Fruit fly (Drosophila melanogaster): ENCODE measurements around the gene Klc.

Klc gene

DNA sequence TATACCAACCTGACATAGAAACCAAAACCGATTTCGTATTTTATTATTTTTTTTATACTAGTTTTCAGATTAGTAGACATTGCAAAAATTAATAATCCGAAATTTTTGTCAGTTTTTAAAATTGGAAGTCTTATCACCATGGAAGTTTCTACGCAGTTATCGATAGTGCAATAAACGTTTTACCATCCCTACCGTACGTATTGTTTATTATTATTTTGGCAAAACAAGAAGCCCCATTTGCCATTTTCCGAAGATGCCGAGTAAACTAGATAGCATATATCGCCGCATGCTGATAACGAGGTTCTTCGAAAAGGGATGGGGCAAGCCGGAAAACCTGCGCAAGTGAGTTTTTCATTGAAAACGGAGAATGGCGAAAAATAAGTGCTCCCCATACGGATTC is 8.2 kb downstream of the Klc start, which contains the start of gene CG32112:
TSS of gene CG32112 (plus strand) at position 111 of the 400 bp plus-strand sequence.
- TF ChIP-seq MESR4 (GFP tag; optimal IDR thresholded peaks at IDR 0.05) (peak; percentile 47), Dbx (GFP tag; IDR thresholded peaks at IDR 0.05) (0 out of 3 replicates have a peak, but pooled peaks have one; percentile 7), Opbp (GFP tag; IDR thresholded peaks at IDR 0.05; ENCODE audit: partially characterized antibody) (peak; percentile 58; the same call in 1 of the 3 replicates), CG34224 (GFP tag; IDR thresholded peaks at IDR 0.05; ENCODE audit: partially characterized antibody) (peak; percentile 76), fd102C (GFP tag; optimal IDR thresholded peaks at IDR 0.05) (no peak), E2f1 (GFP tag; IDR thresholded peaks at IDR 0.05) (no peak), CG14860 (GFP tag; IDR thresholded peaks at IDR 0.05; ENCODE audit: partially characterized antibody) (peak; percentile 54; the same call in 2 of the 3 replicates), Lhr (GFP tag; optimal IDR thresholded peaks at IDR 0.05) (no peak), pzg (GFP tag; optimal IDR thresholded peaks at IDR 0.05) (peak; percentile 54), wek (GFP tag; optimal IDR thresholded peaks at IDR 0.05) (no peak), D19A (tag; optimal IDR thresholded peaks at IDR 0.05) (peak; percentile 13), CG6765 (GFP tag; optimal IDR thresholded peaks at IDR 0.05) (no peak), E2f2 (GFP tag; IDR thresholded peaks at IDR 0.05) (peak; percentile 72), CG1603 (tag; optimal IDR thresholded peaks at IDR 0.05) (peak; percentile 71), Hsf (GFP tag; optimal IDR thresholded peaks at IDR 0.05) (peak; percentile 17), CG30403 (GFP tag; optimal IDR thresholded peaks at IDR 0.05) (peak; percentile 9), Ets97D (GFP tag; optimal IDR thresholded peaks at IDR 0.05) (peak; percentile 26), CG34422 (GFP tag; IDR thresholded peaks at IDR 0.05) (peak; percentile 59; the same call in 1 of the 3 replicates), Scr (GFP tag; IDR thresholded peaks at IDR 0.05; ENCODE audit: partially characterized antibody) (peak; percentile 82), unc-4 (GFP tag; IDR thresholded peaks at IDR 0.05; ENCODE audit: partially characterized antibody) (peak; percentile 74), Pdp1 (GFP tag; optimal IDR thresholded peaks at IDR 0.05) (peak in 1 of 2 experiments; percentile 94), da (GFP tag; optimal IDR thresholded peaks at IDR 0.05) (no peak), CG13123 (GFP tag; optimal IDR thresholded peaks at IDR 0.05) (peak; percentile 5), sens (GFP tag) (peak; percentile 81), Chrac-16 (GFP tag; optimal IDR thresholded peaks at IDR 0.05) (peak; percentile 20), knrl (GFP tag; IDR thresholded peaks at IDR 0.05; ENCODE audit: partially characterized antibody) (peak; percentile 68; the same call in 2 of the 3 replicates), GATAe (GFP tag; conservative IDR thresholded peaks at IDR 0.05) (no peak), hbn (GFP tag; IDR thresholded peaks at IDR 0.05; ENCODE audit: partially characterized antibody) (peak; percentile 66), exex (tag; optimal IDR thresholded peaks at IDR 0.05) (peak; percentile 17), vnd (GFP tag; IDR thresholded peaks at IDR 0.05; ENCODE audit: partially characterized antibody) (peak; percentile 45; the same call in 1 of the 3 replicates), CG30020 (tag; optimal IDR thresholded peaks at IDR 0.05) (peak; percentile 93), CG17359 (tag; optimal IDR thresholded peaks at IDR 0.05) (no peak), trem (tag; optimal IDR thresholded peaks at IDR 0.05) (peak; percentile 45), tin (GFP tag; optimal IDR thresholded peaks at IDR 0.05) (peak; percentile 3), eve (GFP tag; optimal IDR thresholded peaks at IDR 0.05) (peak in 1 of 2 experiments; percentile 22), bbx (GFP tag; IDR thresholded peaks at IDR 0.05; ENCODE audit: partially characterized antibody) (peak; percentile 58), Sry-δ (GFP tag; optimal IDR thresholded peaks at IDR 0.05) (peak; percentile 89), CG7963 (GFP tag; IDR thresholded peaks at IDR 0.05; ENCODE audit: partially characterized antibody) (peak; percentile 53; the same call in 1 of the 3 replicates), ERR (GFP tag; optimal IDR thresholded peaks at IDR 0.05) (peak; percentile 7), Dip3 (GFP tag; optimal IDR thresholded peaks at IDR 0.05) (no peak), CG17829 (tag; optimal IDR thresholded peaks at IDR 0.05) (peak; percentile 3), Med (GFP tag) (peak; percentile 52), HLH4C (GFP tag; IDR thresholded peaks at IDR 0.05; ENCODE audit: partially characterized antibody) (peak; percentile 74), Doc3 (GFP tag; IDR thresholded peaks at IDR 0.05; ENCODE audit: partially characterized antibody) (peak; percentile 77), klu (GFP tag; IDR thresholded peaks at IDR 0.05) (no peak), CG13287 (GFP tag; IDR thresholded peaks at IDR 0.05; ENCODE audit: partially characterized antibody) (peak; percentile 85), Nf-YA (GFP tag; IDR thresholded peaks at IDR 0.05) (no peak), NK7.1 (GFP tag; optimal IDR thresholded peaks at IDR 0.05) (no peak), phol (tag; optimal IDR thresholded peaks at IDR 0.05) (peak; percentile 11)
